Worm (Caenorhabditis elegans): ENCODE results near the gene irld-28.

DNA sequence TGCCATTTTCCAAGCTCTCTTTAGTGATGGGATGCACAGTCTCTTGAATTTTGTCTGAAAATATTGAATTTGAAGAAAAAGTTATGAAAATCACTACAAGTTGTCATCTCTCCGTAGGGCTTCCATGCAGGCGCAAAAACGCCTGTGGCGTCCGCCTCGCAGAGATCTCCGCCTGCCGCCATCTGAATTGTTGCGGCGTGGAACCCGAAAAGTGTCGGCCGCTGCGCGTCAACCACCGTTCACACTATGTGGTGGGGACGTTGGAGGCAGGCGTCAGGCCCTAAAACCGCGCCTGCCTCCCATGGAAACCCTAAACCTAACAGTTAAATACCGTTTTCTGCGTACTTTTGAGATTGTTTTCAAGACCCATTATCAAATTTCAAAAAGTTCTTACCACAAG lies 6.0 kb upstream of the irld-28 start:
- TF ChIP-seq unc-62 (GFP tag; optimal IDR thresholded peaks at IDR 0.05) (no peak), isw-1 (GFP tag; IDR thresholded peaks at IDR 0.05) (no peak), alr-1 (tag; optimal IDR thresholded peaks at IDR 0.05; ENCODE audit: borderline replicate concordance) (no peak), lin-14 (GFP tag; optimal IDR thresholded peaks at IDR 0.05) (no peak), lin-13 (GFP tag; optimal IDR thresholded peaks at IDR 0.05) (no peak), jun-1 (tag; optimal IDR thresholded peaks at IDR 0.05) (no peak), ceh-88 (GFP tag; IDR thresholded peaks at IDR 0.05) (no peak)

Measured in whole organism, L1 larva.